Fruit fly (Drosophila melanogaster): Measurements from ENCODE around the gene Pitslre.

The Pitslre gene

DNA sequence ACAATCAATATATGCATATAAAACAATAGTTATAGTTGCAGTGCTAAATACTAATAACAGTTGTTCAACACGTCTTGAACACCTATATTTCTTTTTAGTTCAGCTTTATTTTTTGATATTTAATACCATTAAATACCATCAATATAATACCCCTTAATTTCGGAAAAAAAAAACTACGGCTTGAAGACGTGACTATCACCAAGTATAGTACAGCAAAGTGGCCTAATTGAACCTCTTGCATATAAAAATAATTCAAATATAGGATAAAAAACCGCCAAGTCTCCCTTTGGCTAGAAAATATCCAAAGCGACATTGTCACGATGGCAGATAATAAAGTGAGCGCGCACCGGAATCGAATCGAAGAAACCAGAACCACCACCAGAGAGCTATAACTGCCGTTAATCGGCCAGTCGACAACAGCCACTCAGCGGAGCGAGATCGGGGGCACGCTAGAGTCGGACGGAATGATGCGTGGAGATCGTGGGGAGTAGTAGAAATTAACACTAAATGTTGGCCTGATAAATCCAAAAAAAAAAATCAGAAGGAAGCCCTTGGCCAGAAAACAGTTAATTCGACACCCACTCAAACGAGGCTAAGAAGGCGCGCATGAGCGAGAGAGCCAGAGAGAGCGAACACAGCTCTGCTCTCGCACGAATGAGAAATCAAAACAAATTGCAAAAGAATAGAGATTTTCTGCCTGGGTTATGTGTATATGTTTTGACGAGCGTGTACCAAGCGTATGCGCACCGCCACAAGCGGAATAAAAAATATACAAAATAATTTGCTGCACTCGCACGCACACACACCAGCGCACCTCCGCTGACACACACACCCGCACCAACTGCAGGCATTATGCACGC, 13.7 kb downstream of the Pitslre start (continued):
- TF ChIP-seq CG11504 (tag; optimal IDR thresholded peaks at IDR 0.05), result peak; percentile 61
- no peak for TF ChIP-seq hb (GFP tag; IDR thresholded peaks at IDR 0.05; ENCODE audit: partially characterized antibody)
- TF ChIP-seq fd102C (GFP tag; optimal IDR thresholded peaks at IDR 0.05), result peak; percentile 7
- TF ChIP-seq CG2116 (GFP tag; optimal IDR thresholded peaks at IDR 0.05), result peak; percentile 46
- TF ChIP-seq CG8290 (GFP tag; optimal IDR thresholded peaks at IDR 0.05), result peak; percentile 27
- TF ChIP-seq CG8290 (tag; optimal IDR thresholded peaks at IDR 0.05), result peak in 1 of 2 experiments; percentile 12
- peak; percentile 16 for TF ChIP-seq az2 (GFP tag; optimal IDR thresholded peaks at IDR 0.05)
- TF ChIP-seq sug (tag; optimal IDR thresholded peaks at IDR 0.05), result peak; percentile 73
- peak; percentile 9 for TF ChIP-seq Antp (GFP tag; optimal IDR thresholded peaks at IDR 0.05)
- TF ChIP-seq sens-2 (GFP tag; IDR thresholded peaks at IDR 0.05), result peak; percentile 35; the same call in 1 of the 2 replicates
- peak; percentile 70 for TF ChIP-seq lab (GFP tag; optimal IDR thresholded peaks at IDR 0.05)
- peak; percentile 46; the same call in 1 of the 2 replicates for TF ChIP-seq Drgx (GFP tag; IDR thresholded peaks at IDR 0.05)
- no peak for TF ChIP-seq tup (GFP tag; optimal IDR thresholded peaks at IDR 0.05)
- TF ChIP-seq slbo (GFP tag; IDR thresholded peaks at IDR 0.05), result 0 out of 2 replicates have a peak, but pooled peaks have one; percentile 15
- peak; percentile 9; the same call in 1 of the 2 replicates for TF ChIP-seq Scr (GFP tag; IDR thresholded peaks at IDR 0.05; ENCODE audit: partially characterized antibody)
- TF ChIP-seq pita (GFP tag; optimal IDR thresholded peaks at IDR 0.05), result no peak
- peak; percentile 57 for TF ChIP-seq Side (GFP tag; optimal IDR thresholded peaks at IDR 0.05)
- TF ChIP-seq dmrt99B (tag; optimal IDR thresholded peaks at IDR 0.05), result peak; percentile 37
- peak; percentile 60 for TF ChIP-seq CG12659 (GFP tag; optimal IDR thresholded peaks at IDR 0.05)
- peak; percentile 27 for TF ChIP-seq CG13296 (GFP tag; optimal IDR thresholded peaks at IDR 0.05)
- no peak for TF ChIP-seq CG15011 (GFP tag; optimal IDR thresholded peaks at IDR 0.05)
- peak; percentile 48 for TF ChIP-seq CG10147 (GFP tag; optimal IDR thresholded peaks at IDR 0.05)
- TF ChIP-seq CG18764 (GFP tag; optimal IDR thresholded peaks at IDR 0.05), result no peak
- TF ChIP-seq CG4282 (GFP tag; optimal IDR thresholded peaks at IDR 0.05), result no peak
- no peak for TF ChIP-seq Dp (GFP tag; optimal IDR thresholded peaks at IDR 0.05)
- peak; percentile 56 for TF ChIP-seq CG14710 (tag; optimal IDR thresholded peaks at IDR 0.05)
- peak; percentile 50; the same call in 1 of the 2 replicates for TF ChIP-seq Bgb (GFP tag; IDR thresholded peaks at IDR 0.05; ENCODE audit: partially characterized antibody)
- TF ChIP-seq CG10209 (GFP tag; optimal IDR thresholded peaks at IDR 0.05), result peak; percentile 12
- TF ChIP-seq her (GFP tag; optimal IDR thresholded peaks at IDR 0.05), result peak; percentile 42
- TF ChIP-seq ci (GFP tag; IDR thresholded peaks at IDR 0.05), result peak; percentile 35; the same call in 1 of the 3 replicates
- peak; percentile 37; the same call in 1 of the 2 replicates for TF ChIP-seq unc-4 (GFP tag; IDR thresholded peaks at IDR 0.05; ENCODE audit: partially characterized antibody)
- peak; percentile 51 for TF ChIP-seq CG2120 (GFP tag; optimal IDR thresholded peaks at IDR 0.05)
- TF ChIP-seq phol (tag; optimal IDR thresholded peaks at IDR 0.05), result peak; percentile 50
- TF ChIP-seq Neu2 (GFP tag; optimal IDR thresholded peaks at IDR 0.05; ENCODE audit: borderline replicate concordance), result peak; percentile 17
- TF ChIP-seq bigmax (GFP tag; optimal IDR thresholded peaks at IDR 0.05), result peak; percentile 37
- no peak for TF ChIP-seq CG7271 (tag; optimal IDR thresholded peaks at IDR 0.05)
- 0 out of 2 replicates have a peak, but pooled peaks have one; percentile 27 for TF ChIP-seq inv (GFP tag; IDR thresholded peaks at IDR 0.05; ENCODE audit: partially characterized antibody)
- TF ChIP-seq jing (GFP tag; optimal IDR thresholded peaks at IDR 0.05), result no peak
- no peak for TF ChIP-seq CG5245 (GFP tag; optimal IDR thresholded peaks at IDR 0.05)
- TF ChIP-seq CG15601 (tag; optimal IDR thresholded peaks at IDR 0.05), result peak; percentile 49
- peak; percentile 57; the same call in 1 of the 3 replicates for TF ChIP-seq so (GFP tag; IDR thresholded peaks at IDR 0.05)
- peak; percentile 40 for TF ChIP-seq grau (tag; optimal IDR thresholded peaks at IDR 0.05)
- peak; percentile 19 for TF ChIP-seq cad (GFP tag; optimal IDR thresholded peaks at IDR 0.05)
- TF ChIP-seq CG12769 (tag; optimal IDR thresholded peaks at IDR 0.05), result peak; percentile 33
- peak; percentile 70 for TF ChIP-seq kah (GFP tag; optimal IDR thresholded peaks at IDR 0.05)
- peak; percentile 41 for TF ChIP-seq CG18619 (GFP tag; optimal IDR thresholded peaks at IDR 0.05)
- TF ChIP-seq CG6813 (GFP tag; optimal IDR thresholded peaks at IDR 0.05), result peak; percentile 40

All from whole organism, embryonic.